Fruit fly (Drosophila melanogaster) whole organism, embryonic: Measurements from ENCODE around the gene GatB.
A peak's percentile ranks its signal among the peaks of the same experiment; 100 is the strongest.

ENCODE experiments used
- Atf-2 ChIP-seq: fragments of 200-800 bp; sonication (Bioruptor generic); optimal IDR thresholded peaks from 2 replicates; lab custom pipeline; 2016; ENCODE audit warnings: missing biosample characterization, missing genetic modification characterization
- Atf6 ChIP-seq: fragments of 200-800 bp; sonication (Bioruptor generic); IDR thresholded peaks from 2 replicates; pipeline ENCODE4 v1.3.6; 2022; ENCODE audit warnings: missing biosample characterization, missing genetic modification characterization
- B-H2 ChIP-seq: fragments of 200-800 bp; sonication (Bioruptor generic); optimal IDR thresholded peaks from 2 replicates; lab custom pipeline; 2018; ENCODE audit warnings: missing biosample characterization, mild to moderate bottlenecking, missing genetic modification characterization
- BtbVII ChIP-seq: fragments of 200-800 bp; sonication (Bioruptor generic); optimal IDR thresholded peaks from 3 replicates; lab custom pipeline; 2017; ENCODE audit warnings: missing biosample characterization, mild to moderate bottlenecking, missing genetic modification characterization
- CG10366 ChIP-seq: fragments of 200-800 bp; sonication (Bioruptor generic); IDR thresholded peaks from 2 replicates; pipeline ENCODE4 v1.3.6; 2022; ENCODE audit warnings: missing biosample characterization, missing genetic modification characterization
- CG10543 ChIP-seq: fragments of 200-800 bp; sonication (Bioruptor generic); optimal IDR thresholded peaks from 3 replicates; lab custom pipeline; 2017; ENCODE audit warnings: missing biosample characterization, mild to moderate bottlenecking, missing genetic modification characterization, moderate library complexity
- CG11247 ChIP-seq: fragments of 200-800 bp; sonication (Bioruptor generic); IDR thresholded peaks from 2 replicates; pipeline ENCODE4 v1.3.6; 2022; ENCODE audit warnings: missing biosample characterization, missing genetic modification characterization
- CG11695 ChIP-seq: fragments of 200-800 bp; sonication (Bioruptor generic); IDR thresholded peaks from 3 replicates; pipeline ENCODE4 v1.3.6; 2022; ENCODE audit warnings: missing biosample characterization, missing genetic modification characterization
- CG12659 ChIP-seq: fragments of 200-800 bp; sonication (Bioruptor generic); optimal IDR thresholded peaks from 3 replicates; lab custom pipeline; 2017; ENCODE audit warnings: mild to moderate bottlenecking, missing biosample characterization, missing genetic modification reagents, missing genetic modification characterization
- CG13424 ChIP-seq: fragments of 200-800 bp; sonication (Bioruptor generic); optimal IDR thresholded peaks from 2 replicates; lab custom pipeline; 2019; ENCODE audit warnings: missing biosample characterization, mild to moderate bottlenecking, missing genetic modification characterization, moderate library complexity
- CG14441 ChIP-seq: fragments of 200-800 bp; sonication (Bioruptor generic); IDR thresholded peaks from 2 replicates; pipeline ENCODE4 v1.3.6; 2022; ENCODE audit warnings: missing biosample characterization, missing genetic modification characterization
- CG1603 ChIP-seq: fragments of 200-800 bp; sonication (Bioruptor generic); optimal IDR thresholded peaks from 2 replicates; lab custom pipeline; 2019; ENCODE audit warnings: missing biosample characterization, mild to moderate bottlenecking, missing genetic modification characterization, moderate library complexity
- CG16813 ChIP-seq: fragments of 200-800 bp; sonication (Bioruptor generic); IDR thresholded peaks from 3 replicates; pipeline ENCODE4 v1.3.6; 2022; ENCODE audit warnings: missing biosample characterization, missing genetic modification characterization; ENCODE audit not compliant: partially characterized antibody
- CG17829 ChIP-seq: fragments of 200-800 bp; optimal IDR thresholded peaks from 2 replicates; lab custom pipeline; 2019; ENCODE audit warnings: missing biosample characterization, mild to moderate bottlenecking, missing genetic modification characterization, moderate library complexity
- CG18476 ChIP-seq: fragments of 200-800 bp; sonication (Bioruptor generic); optimal IDR thresholded peaks from 2 replicates; lab custom pipeline; 2016; ENCODE audit warnings: missing biosample characterization, mild to moderate bottlenecking, missing genetic modification characterization
- CG18599 ChIP-seq: fragments of 200-800 bp; sonication (Bioruptor generic); optimal IDR thresholded peaks from 3 replicates; lab custom pipeline; 2017; ENCODE audit warnings: missing biosample characterization, missing genetic modification characterization, mild to moderate bottlenecking, moderate library complexity, missing genetic modification reagents
- CG2678 ChIP-seq: fragments of 200-800 bp; sonication (Bioruptor generic); optimal IDR thresholded peaks from 3 replicates; lab custom pipeline; 2019; ENCODE audit warnings: missing biosample characterization, mild to moderate bottlenecking, missing genetic modification characterization, moderate library complexity
- CG2875 ChIP-seq: fragments of 200-800 bp; sonication (Bioruptor generic); optimal IDR thresholded peaks from 2 replicates; lab custom pipeline; 2017; ENCODE audit warnings: missing biosample characterization, mild to moderate bottlenecking, missing genetic modification characterization, missing genetic modification reagents
- CG32772 ChIP-seq: fragments of 200-800 bp; sonication (Bioruptor generic); IDR thresholded peaks from 2 replicates; pipeline ENCODE4 v1.3.6; 2022; ENCODE audit warnings: missing biosample characterization, missing genetic modification characterization
- CG3995 ChIP-seq: fragments of 200-800 bp; sonication (Bioruptor generic); optimal IDR thresholded peaks from 3 replicates; lab custom pipeline; 2016; ENCODE audit warnings: missing biosample characterization, missing genetic modification characterization
- CG7786 ChIP-seq: fragments of 200-800 bp; sonication (Bioruptor generic); optimal IDR thresholded peaks from 2 replicates; lab custom pipeline; 2016; ENCODE audit warnings: missing biosample characterization, missing genetic modification characterization
- CG9609 ChIP-seq: fragments of 200-800 bp; sonication (Bioruptor generic); optimal IDR thresholded peaks from 3 replicates; lab custom pipeline; 2016; ENCODE audit warnings: missing biosample characterization, missing genetic modification characterization
- Ets65A ChIP-seq: fragments of 200-800 bp; sonication (Bioruptor generic); peaks from one replicate; lab custom pipeline; 2016; ENCODE audit warnings: missing biosample characterization, missing genetic modification characterization
- Mad ChIP-seq: fragments of 200-800 bp; sonication (Bioruptor generic); optimal IDR thresholded peaks from 2 replicates; lab custom pipeline; 2016; ENCODE audit warnings: missing biosample characterization, missing genetic modification characterization
- Med ChIP-seq: fragments of 200-800 bp; sonication (Bioruptor generic); peaks from one replicate; lab custom pipeline; 2016; ENCODE audit warnings: missing biosample characterization, missing genetic modification characterization, mild to moderate bottlenecking, inconsistent platforms, moderate library complexity
- Sry-β ChIP-seq: fragments of 200-800 bp; sonication (Bioruptor generic); optimal IDR thresholded peaks from 2 replicates; lab custom pipeline; 2018; ENCODE audit warnings: missing biosample characterization, mild to moderate bottlenecking, missing genetic modification characterization, moderate library complexity
- Ssrp ChIP-seq: fragments of 200-800 bp; sonication (Bioruptor generic); optimal IDR thresholded peaks from 2 replicates; lab custom pipeline; 2018; ENCODE audit warnings: missing biosample characterization, mild to moderate bottlenecking, missing genetic modification characterization, moderate library complexity
- Taf1 ChIP-seq: fragments of 200-800 bp; sonication (Bioruptor generic); IDR thresholded peaks from 2 replicates; pipeline ENCODE4 v1.3.6; 2022; ENCODE audit warnings: missing biosample characterization, missing genetic modification characterization
- Vsx1 ChIP-seq: fragments of 200-800 bp; sonication (Bioruptor generic); optimal IDR thresholded peaks from 2 replicates; lab custom pipeline; 2017; ENCODE audit warnings: missing biosample characterization, mild to moderate bottlenecking, missing genetic modification characterization, missing genetic modification reagents
- az2 ChIP-seq: fragments of 200-800 bp; sonication (Bioruptor generic); optimal IDR thresholded peaks from 3 replicates; lab custom pipeline; 2016; ENCODE audit warnings: missing biosample characterization, missing genetic modification characterization
- bigmax ChIP-seq: fragments of 200-800 bp; sonication (Bioruptor generic); optimal IDR thresholded peaks from 2 replicates; lab custom pipeline; 2018; ENCODE audit warnings: missing biosample characterization, mild to moderate bottlenecking, missing genetic modification characterization
- da ChIP-seq: fragments of 200-800 bp; sonication (Bioruptor generic); optimal IDR thresholded peaks from 2 replicates; lab custom pipeline; 2016; ENCODE audit warnings: missing biosample characterization, missing genetic modification characterization
- dpn ChIP-seq, 2 experiments: fragments of 200-800 bp; sonication (Bioruptor generic); optimal IDR thresholded peaks; 3 replicates each; lab custom pipeline; 2016; ENCODE audit warnings: missing biosample characterization in 2 of 2, missing genetic modification characterization in 2 of 2
- dysf ChIP-seq: fragments of 200-800 bp; sonication (Bioruptor generic); IDR thresholded peaks from 3 replicates; pipeline ENCODE4 v1.3.6; 2022; ENCODE audit warnings: missing biosample characterization, missing genetic modification characterization
- ewg ChIP-seq: fragments of 200-800 bp; sonication (Bioruptor generic); optimal IDR thresholded peaks from 3 replicates; lab custom pipeline; 2017; ENCODE audit warnings: mild to moderate bottlenecking, missing biosample characterization, missing genetic modification reagents, missing genetic modification characterization
- ftz-f1 ChIP-seq: fragments of 200-800 bp; sonication (Bioruptor generic); optimal IDR thresholded peaks from 2 replicates; lab custom pipeline; 2016; ENCODE audit warnings: missing biosample characterization, missing genetic modification characterization
- hkb ChIP-seq, 2 experiments: fragments of 200-800 bp in 1 of 2; fragments of >200 bp in 1 of 2; sonication (Bioruptor generic) in 1 of 2; IDR thresholded peaks in 1 of 2; optimal IDR thresholded peaks in 1 of 2; 2 replicates each; pipeline versions ENCODE4 v1.3.6 to Lab custom; 2017 to 2022; ENCODE audit warnings: missing biosample characterization in 1 of 2, missing genetic modification characterization in 1 of 2
- lab ChIP-seq: fragments of 200-800 bp; sonication (Bioruptor generic); optimal IDR thresholded peaks from 3 replicates; lab custom pipeline; 2017; ENCODE audit warnings: missing biosample characterization, missing genetic modification characterization, mild to moderate bottlenecking, moderate library complexity, missing genetic modification reagents
- nmo ChIP-seq: fragments of 200-800 bp; sonication (Bioruptor generic); optimal IDR thresholded peaks from 2 replicates; lab custom pipeline; 2018; ENCODE audit warnings: missing biosample characterization, mild to moderate bottlenecking, missing genetic modification characterization, moderate library complexity
- onecut ChIP-seq: fragments of 200-800 bp; sonication (Bioruptor generic); IDR thresholded peaks from 2 replicates; pipeline ENCODE4 v1.3.6; 2022; ENCODE audit warnings: missing biosample characterization, missing genetic modification characterization
- repo ChIP-seq: fragments of 200-800 bp; sonication (Bioruptor generic); optimal IDR thresholded peaks from 2 replicates; lab custom pipeline; 2016; ENCODE audit warnings: missing biosample characterization, missing genetic modification characterization
- slbo ChIP-seq: fragments of 200-800 bp; sonication (Bioruptor generic); IDR thresholded peaks from 2 replicates; pipeline ENCODE4 v1.3.6; 2022; ENCODE audit warnings: missing biosample characterization, missing genetic modification characterization
- tap ChIP-seq: fragments of 200-800 bp; optimal IDR thresholded peaks from 3 replicates; lab custom pipeline; 2019; ENCODE audit warnings: missing biosample characterization, mild to moderate bottlenecking, missing genetic modification characterization, moderate library complexity
- tgo ChIP-seq: fragments of 200-800 bp; sonication (Bioruptor generic); IDR thresholded peaks from 3 replicates; pipeline ENCODE4 v1.3.6; 2022; ENCODE audit warnings: missing biosample characterization, missing genetic modification characterization
- unpg ChIP-seq: fragments of 200-800 bp; sonication (Bioruptor generic); optimal IDR thresholded peaks from 3 replicates; lab custom pipeline; 2018; ENCODE audit warnings: missing biosample characterization, mild to moderate bottlenecking, missing genetic modification characterization, moderate library complexity
- usp ChIP-seq: fragments of >200 bp; optimal IDR thresholded peaks from 2 replicates; lab custom pipeline; 2017; ENCODE audit warnings: missing biosample characterization, missing genetic modification characterization
- vvl ChIP-seq: fragments of 200-800 bp; sonication (Bioruptor generic); IDR thresholded peaks from 2 replicates; pipeline ENCODE4 v1.3.6; 2022; ENCODE audit warnings: missing biosample characterization, missing genetic modification characterization
- wdn ChIP-seq: fragments of 200-800 bp; sonication (Bioruptor generic); IDR thresholded peaks from 2 replicates; pipeline ENCODE4 v1.3.6; 2022; ENCODE audit warnings: missing biosample characterization, missing genetic modification characterization
- zen ChIP-seq: fragments of 200-800 bp; sonication (Bioruptor generic); optimal IDR thresholded peaks from 3 replicates; lab custom pipeline; 2018; ENCODE audit warnings: missing biosample characterization, mild to moderate bottlenecking, missing genetic modification characterization, moderate library complexity

Gene GatB

DNA sequence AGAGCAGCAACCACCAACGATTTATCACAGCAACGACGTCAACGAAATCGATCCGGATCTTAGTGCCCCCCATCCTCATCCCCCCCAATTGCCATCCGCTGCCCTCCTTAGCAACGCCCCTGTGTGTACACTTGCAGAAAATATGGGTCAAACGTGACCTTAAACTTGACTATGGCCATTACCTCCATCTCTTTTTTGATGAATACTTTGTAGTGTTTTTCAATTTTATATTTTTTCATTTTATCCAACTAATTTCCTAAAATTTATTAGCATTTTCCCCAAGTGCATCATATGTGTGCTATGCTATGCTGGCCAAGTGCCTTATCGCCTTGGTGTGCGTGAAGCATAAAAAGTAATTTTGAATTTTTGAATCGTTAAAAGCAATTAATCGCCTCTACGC lies 12.9 kb upstream of the GatB start (continued):
- TF ChIP-seq az2 (GFP tag; lab: Kevin White, UChicago) (peak; percentile 18), CG32772 (GFP tag; lab: Robert Waterston, UW) (no peak), slbo (no peak), CG11247 (GFP tag; lab: Robert Waterston, UW) (0 out of 2 replicates have a peak, but pooled peaks have one; percentile 14), dpn (GFP tag; optimal IDR thresholded peaks at IDR 0.05; lab: Kevin White, UChicago) (peak in 1 of 2 experiments; percentile 14), CG14441 (GFP tag; lab: Robert Waterston, UW) (peak; percentile 38; the same call in 1 of the 2 replicates), dysf (GFP tag; lab: Robert Waterston, UW) (peak; percentile 40; the same call in 2 of the 3 replicates), CG10366 (GFP tag; lab: Robert Waterston, UW) (peak; percentile 21; the same call in 1 of the 2 replicates), CG18599 (GFP tag; lab: Kevin White, UChicago) (no peak), vvl (peak; percentile 68), CG13424 (tag; lab: Kevin White, UChicago) (peak; percentile 33), Med (GFP tag; lab: Kevin White, UChicago) (peak; percentile 71), hkb (optimal IDR thresholded peaks at IDR 0.05; lab: Kevin White, UChicago) (no peak), hkb (GFP tag; IDR thresholded peaks at IDR 0.05; lab: Robert Waterston, UW) (no peak), CG9609 (peak; percentile 5), CG17829 (tag; lab: Kevin White, UChicago) (peak; percentile 22), ewg (GFP tag; lab: Kevin White, UChicago) (peak; percentile 15), Ets65A (GFP tag; lab: Kevin White, UChicago) (no peak), onecut (GFP tag; lab: Robert Waterston, UW) (peak; percentile 5; the same call in 1 of the 2 replicates), CG1603 (peak; percentile 25), tgo (GFP tag; lab: Robert Waterston, UW) (peak; percentile 46; the same call in 2 of the 3 replicates), CG11695 (GFP tag; lab: Robert Waterston, UW) (peak; percentile 59; the same call in 1 of the 3 replicates), BtbVII (GFP tag; lab: Kevin White, UChicago) (no peak), lab (peak; percentile 24), Taf1 (GFP tag; lab: Robert Waterston, UW) (no peak), unpg (GFP tag; lab: Kevin White, UChicago) (peak; percentile 16), CG2678 (tag; lab: Kevin White, UChicago) (peak; percentile 47), CG10543 (GFP tag; lab: Kevin White, UChicago) (no peak)

dm6 chr3R:24141013-24141592 lies 11.0 kb upstream of the GatB start, which contains the start of gene Kal1:
Kal1 (plus strand) TSS chr3R:24141395.
- TF ChIP-seq ftz-f1 (GFP tag; lab: Kevin White, UChicago) (no peak), CG18476 (peak; percentile 65), CG12659 (peak; percentile 92), da (GFP tag; lab: Kevin White, UChicago) (no peak), bigmax (GFP tag; lab: Kevin White, UChicago) (no peak), CG3995 (GFP tag; lab: Kevin White, UChicago) (peak; percentile 25), Atf6 (GFP tag; lab: Robert Waterston, UW) (peak; percentile 89), nmo (GFP tag; lab: Kevin White, UChicago) (peak; percentile 96), usp (no peak), Mad (peak; percentile 22), Ssrp (tag; lab: Kevin White, UChicago) (peak; percentile 92), az2 (GFP tag; lab: Kevin White, UChicago) (peak; percentile 89), CG16813 (GFP tag; lab: Robert Waterston, UW) (no peak), B-H2 (GFP tag; lab: Kevin White, UChicago) (no peak), repo (GFP tag; lab: Kevin White, UChicago) (no peak), zen (peak; percentile 81), tap (peak; percentile 96), wdn (peak; percentile 64; the same call in 1 of the 2 replicates), unpg (GFP tag; lab: Kevin White, UChicago) (peak; percentile 96), Sry-β (GFP tag; lab: Kevin White, UChicago) (peak; percentile 54), CG7786 (GFP tag; lab: Kevin White, UChicago) (no peak), Atf-2 (GFP tag; lab: Kevin White, UChicago) (peak; percentile 20), ewg (GFP tag; lab: Kevin White, UChicago) (peak; percentile 91), CG2875 (GFP tag; lab: Kevin White, UChicago) (peak; percentile 95), Vsx1 (peak; percentile 86)
